Fruit fly (Drosophila melanogaster) S2 (cell line): ENCODE measurements around the gene Pss.

Source experiments
- CG8478 ChIP-seq: fragments of >200 bp; optimal IDR thresholded peaks from 2 replicates; lab custom pipeline; 2018
- CTCF ChIP-seq, 2 experiments: fragments of >200 bp; optimal IDR thresholded peaks; 2 replicates each; lab custom pipeline; 2018

dm6 chr3L:20557065-20557464, 31.1 kb upstream of the Pss start:
- TF ChIP-seq CG8478 (lab: Kevin White, UChicago) (no peak), CTCF (optimal IDR thresholded peaks at IDR 0.05; lab: Kevin White, UChicago) (no peak)
